Worm (Caenorhabditis elegans): Measurements from ENCODE around the gene ZK686.1.

DNA sequence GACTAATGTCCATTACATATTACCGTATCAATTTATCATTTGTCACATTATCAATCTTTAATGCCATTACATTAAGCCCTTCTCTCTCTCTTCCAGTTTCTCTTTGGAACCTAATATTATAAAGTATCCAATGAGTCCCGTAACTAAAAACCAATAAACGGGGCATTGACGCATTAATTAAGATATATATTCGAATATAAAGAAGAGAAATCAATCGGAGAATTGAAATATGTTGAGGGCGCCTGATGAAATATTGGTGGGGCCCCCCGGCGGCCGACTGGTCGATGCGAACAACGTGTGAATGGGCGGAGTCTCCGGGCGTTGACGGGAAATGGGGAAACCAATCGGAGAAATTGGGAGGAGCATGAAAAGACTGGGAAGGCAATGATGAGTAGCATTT lies 11.3 kb downstream of the ZK686.1 start:
- TF ChIP-seq lsy-2 (tag; optimal IDR thresholded peaks at IDR 0.05) (peak in 1 of 2 experiments; percentile 43), nhr-11 (tag; optimal IDR thresholded peaks at IDR 0.05) (no peak), ztf-11 (tag; optimal IDR thresholded peaks at IDR 0.05) (no peak), ceh-32 (tag; optimal IDR thresholded peaks at IDR 0.05; ENCODE audit: poor library complexity) (no peak), nhr-76 (tag; optimal IDR thresholded peaks at IDR 0.05) (no peak), snpc-1.2 (GFP tag; IDR thresholded peaks at IDR 0.05) (no peak), madf-9 (GFP tag; conservative IDR thresholded peaks at IDR 0.05) (no peak), ceh-44 (GFP tag; IDR thresholded peaks at IDR 0.05) (no peak), nhr-6 (tag; optimal IDR thresholded peaks at IDR 0.05) (no peak), hlh-30 (tag; optimal IDR thresholded peaks at IDR 0.05; ENCODE audit: insufficient read depth) (no peak), hlh-11 (tag; optimal IDR thresholded peaks at IDR 0.05) (no peak)

All from whole organism, L4 larva.